Worm (Caenorhabditis elegans) whole organism, young adult: ENCODE data around the gene mlt-10.

ENCODE experiments used
- B0035.1 ChIP-seq: sonication (generic microtip); optimal IDR thresholded peaks from 2 replicates; lab custom pipeline; 2016; ENCODE audit warnings: missing genetic modification characterization, mild to moderate bottlenecking, missing compliant biosample characterization, missing genotype, missing genetic modification reagents
- C06A6.2 ChIP-seq: fragments of 200-800 bp; sonication (Bioruptor generic); conservative IDR thresholded peaks from 2 replicates; pipeline ENCODE4 v1.3.6; 2022; ENCODE audit warnings: missing genetic modification characterization, missing compliant biosample characterization
- D2030.7 ChIP-seq: fragments of 200-800 bp; sonication (Bioruptor generic); IDR thresholded peaks from 2 replicates; pipeline ENCODE4 v1.3.6; 2022; ENCODE audit warnings: missing genetic modification reagents, missing genetic modification characterization, missing compliant biosample characterization
- F10E7.11 ChIP-seq: sonication (generic microtip); optimal IDR thresholded peaks from 2 replicates; lab custom pipeline; 2017; ENCODE audit warnings: mild to moderate bottlenecking, missing genetic modification characterization, moderate library complexity, missing compliant biosample characterization
- F52B5.7 ChIP-seq: sonication (generic microtip); optimal IDR thresholded peaks from 2 replicates; lab custom pipeline; 2016; ENCODE audit warnings: mild to moderate bottlenecking, missing genetic modification characterization, missing compliant biosample characterization
- K11D2.4 ChIP-seq: fragments of 200-800 bp; sonication (Bioruptor generic); IDR thresholded peaks from 2 replicates; pipeline ENCODE4 v1.3.6; 2022; ENCODE audit warnings: missing genetic modification reagents, missing genetic modification characterization, missing compliant biosample characterization
- K12H6.12 ChIP-seq: fragments of 200-800 bp; sonication (Bioruptor generic); optimal IDR thresholded peaks from 2 replicates; lab custom pipeline; 2018; ENCODE audit warnings: mild to moderate bottlenecking, missing genetic modification characterization, missing compliant biosample characterization
- T07F8.4 ChIP-seq: sonication (generic microtip); optimal IDR thresholded peaks from 2 replicates; lab custom pipeline; 2016; ENCODE audit warnings: mild to moderate bottlenecking, missing genetic modification characterization, moderate library complexity, missing compliant biosample characterization
- Y67H2A.10 ChIP-seq: fragments of 200-800 bp; sonication (Bioruptor generic); conservative IDR thresholded peaks from 2 replicates; pipeline ENCODE4 v1.3.6; 2022; ENCODE audit warnings: missing genetic modification reagents, missing genetic modification characterization, missing compliant biosample characterization
- Y95B8A.8 ChIP-seq: fragments of 200-800 bp; sonication (Bioruptor generic); IDR thresholded peaks from 2 replicates; pipeline ENCODE4 v1.3.6; 2022; ENCODE audit warnings: missing genetic modification reagents, missing genetic modification characterization, missing compliant biosample characterization
- ceh-58 ChIP-seq: fragments of 200-800 bp; sonication (Bioruptor generic); IDR thresholded peaks from 2 replicates; pipeline ENCODE4 v1.3.6; 2022; ENCODE audit warnings: missing genetic modification characterization, missing compliant biosample characterization
- ceh-79 ChIP-seq: sonication (generic microtip); optimal IDR thresholded peaks from 2 replicates; lab custom pipeline; 2017; ENCODE audit warnings: mild to moderate bottlenecking, missing genetic modification characterization, missing compliant biosample characterization
- chd-7 ChIP-seq: sonication (generic microtip); optimal IDR thresholded peaks from 2 replicates; lab custom pipeline; 2016; ENCODE audit warnings: mild to moderate bottlenecking, missing genetic modification characterization, moderate library complexity, missing compliant biosample characterization
- egl-44 ChIP-seq: fragments of 200-800 bp; sonication (Bioruptor generic); IDR thresholded peaks from 2 replicates; pipeline ENCODE4 v1.3.6; 2022; ENCODE audit warnings: missing genetic modification reagents, missing genetic modification characterization, missing compliant biosample characterization
- ets-4 ChIP-seq: fragments of 200-800 bp; sonication (Bioruptor generic); optimal IDR thresholded peaks from 2 replicates; lab custom pipeline; 2018; ENCODE audit warnings: mild to moderate bottlenecking, missing genetic modification characterization, missing compliant biosample characterization
- hlh-12 ChIP-seq: sonication (generic microtip); optimal IDR thresholded peaks from 2 replicates; lab custom pipeline; 2016; ENCODE audit warnings: missing genetic modification characterization, missing compliant biosample characterization
- hmg-1.2 ChIP-seq: fragments of 200-800 bp; sonication (Bioruptor generic); IDR thresholded peaks from 2 replicates; pipeline ENCODE4 v1.3.6; 2022; ENCODE audit warnings: missing genetic modification reagents, missing genetic modification characterization, missing compliant biosample characterization
- hmg-20 ChIP-seq: fragments of 200-800 bp; sonication (Bioruptor generic); IDR thresholded peaks from 2 replicates; pipeline ENCODE4 v1.3.6; 2022; ENCODE audit warnings: missing genetic modification reagents, missing genetic modification characterization, missing compliant biosample characterization
- lag-1 ChIP-seq: fragments of 200-800 bp; sonication (Bioruptor generic); IDR thresholded peaks from 2 replicates; pipeline ENCODE4 v1.3.6; 2022; ENCODE audit warnings: missing genetic modification reagents, missing genetic modification characterization, missing compliant biosample characterization
- let-526 ChIP-seq: fragments of 200-800 bp; sonication (Bioruptor generic); IDR thresholded peaks from 2 replicates; pipeline ENCODE4 v1.3.6; 2022; ENCODE audit warnings: missing genetic modification reagents, missing genetic modification characterization, missing compliant biosample characterization
- let-607 ChIP-seq, 2 experiments: fragments of 200-800 bp in 1 of 2; sonication (Bioruptor generic) in 1 of 2; sonication (generic microtip) in 1 of 2; optimal IDR thresholded peaks; 2 replicates each; lab custom pipeline; 2016 to 2018; ENCODE audit warnings: mild to moderate bottlenecking in 2 of 2, missing compliant biosample characterization in 2 of 2, missing genetic modification characterization in 2 of 2, moderate library complexity in 2 of 2, missing genotype in 1 of 2
- lin-35 ChIP-seq, 3 experiments: fragments of 150-350 bp in 2 of 3; sonication (generic microtip) in 1 of 3; optimal IDR thresholded peaks; 2 replicates each; lab custom pipeline; 2014 to 2018; ENCODE audit warnings: missing biosample characterization in 3 of 3, missing genetic modification characterization in 3 of 3, missing genetic modification reagents in 3 of 3
- lin-40 ChIP-seq: sonication (generic microtip); optimal IDR thresholded peaks from 2 replicates; lab custom pipeline; 2016; ENCODE audit warnings: missing genetic modification characterization, mild to moderate bottlenecking, missing compliant biosample characterization, missing genotype, missing genetic modification reagents
- lsl-1 ChIP-seq: fragments of 200-800 bp; sonication (Bioruptor generic); optimal IDR thresholded peaks from 2 replicates; lab custom pipeline; 2018; ENCODE audit warnings: mild to moderate bottlenecking, missing genetic modification characterization, moderate library complexity, missing compliant biosample characterization
- madf-3 ChIP-seq: fragments of 200-800 bp; sonication (Bioruptor generic); IDR thresholded peaks from 2 replicates; pipeline ENCODE4 v1.3.6; 2022; ENCODE audit warnings: missing genetic modification reagents, missing genetic modification characterization, missing compliant biosample characterization
- mel-28 ChIP-seq: sonication (generic microtip); optimal IDR thresholded peaks from 2 replicates; lab custom pipeline; 2016; ENCODE audit warnings: borderline replicate concordance, mild to moderate bottlenecking, missing genetic modification characterization, missing compliant biosample characterization
- mes-4 ChIP-seq: sonication (generic microtip); optimal IDR thresholded peaks from 2 replicates; lab custom pipeline; 2016; ENCODE audit warnings: missing genotype, missing genetic modification characterization, missing compliant biosample characterization
- nfya-1 ChIP-seq: sonication (generic microtip); optimal IDR thresholded peaks from 2 replicates; lab custom pipeline; 2017; ENCODE audit warnings: antibody characterized with exemption, missing compliant biosample characterization, missing genetic modification characterization, borderline replicate concordance; ENCODE audit not compliant: insufficient read depth
- nfya-2 ChIP-seq: fragments of 200-800 bp; sonication (Bioruptor generic); IDR thresholded peaks from 2 replicates; pipeline ENCODE4 v1.3.6; 2022; ENCODE audit warnings: missing genetic modification reagents, missing genetic modification characterization, missing compliant biosample characterization
- nfyb-1 ChIP-seq: fragments of 200-800 bp; sonication (Bioruptor generic); IDR thresholded peaks from 2 replicates; pipeline ENCODE4 v1.3.6; 2022; ENCODE audit warnings: missing genetic modification reagents, missing genetic modification characterization, missing compliant biosample characterization
- nhr-120 ChIP-seq: fragments of 200-800 bp; sonication (Bioruptor generic); IDR thresholded peaks from 2 replicates; pipeline ENCODE4 v1.3.6; 2022; ENCODE audit warnings: missing genetic modification characterization, missing compliant biosample characterization
- nhr-80 ChIP-seq: sonication (generic microtip); optimal IDR thresholded peaks from 2 replicates; lab custom pipeline; 2016; ENCODE audit warnings: missing genetic modification characterization, missing compliant biosample characterization
- nhr-90 ChIP-seq: sonication (generic microtip); optimal IDR thresholded peaks from 2 replicates; lab custom pipeline; 2016; ENCODE audit warnings: missing genotype, mild to moderate bottlenecking, missing genetic modification characterization, missing compliant biosample characterization
- pha-4 ChIP-seq: fragments of 150-350 bp; sonication (generic microtip); optimal IDR thresholded peaks from 2 replicates; lab custom pipeline; 2014; ENCODE audit warnings: missing biosample characterization, missing genetic modification reagents, missing genetic modification characterization
- snpc-1.1 ChIP-seq: sonication (generic microtip); optimal IDR thresholded peaks from 2 replicates; lab custom pipeline; 2017; ENCODE audit warnings: missing genetic modification characterization, mild to moderate bottlenecking, missing compliant biosample characterization, antibody characterized with exemption, moderate library complexity, missing genotype, missing genetic modification reagents; ENCODE audit not compliant: insufficient read depth
- somi-1 ChIP-seq: fragments of 200-800 bp; sonication (Bioruptor generic); optimal IDR thresholded peaks from 2 replicates; lab custom pipeline; 2018; ENCODE audit warnings: mild to moderate bottlenecking, missing genetic modification characterization, missing compliant biosample characterization
- ztf-18 ChIP-seq: sonication (generic microtip); optimal IDR thresholded peaks from 2 replicates; lab custom pipeline; 2016; ENCODE audit warnings: missing genotype, mild to moderate bottlenecking, missing genetic modification characterization, missing compliant biosample characterization
- ztf-22 ChIP-seq: fragments of 200-800 bp; sonication (Bioruptor generic); optimal IDR thresholded peaks from 2 replicates; lab custom pipeline; 2018; ENCODE audit warnings: mild to moderate bottlenecking, missing genetic modification characterization, moderate library complexity, missing compliant biosample characterization
- ztf-28 ChIP-seq: fragments of 200-800 bp; sonication (Bioruptor generic); IDR thresholded peaks from 2 replicates; pipeline ENCODE4 v1.3.6; 2022; ENCODE audit warnings: missing genetic modification reagents, missing genetic modification characterization, missing compliant biosample characterization

The mlt-10 gene

DNA sequence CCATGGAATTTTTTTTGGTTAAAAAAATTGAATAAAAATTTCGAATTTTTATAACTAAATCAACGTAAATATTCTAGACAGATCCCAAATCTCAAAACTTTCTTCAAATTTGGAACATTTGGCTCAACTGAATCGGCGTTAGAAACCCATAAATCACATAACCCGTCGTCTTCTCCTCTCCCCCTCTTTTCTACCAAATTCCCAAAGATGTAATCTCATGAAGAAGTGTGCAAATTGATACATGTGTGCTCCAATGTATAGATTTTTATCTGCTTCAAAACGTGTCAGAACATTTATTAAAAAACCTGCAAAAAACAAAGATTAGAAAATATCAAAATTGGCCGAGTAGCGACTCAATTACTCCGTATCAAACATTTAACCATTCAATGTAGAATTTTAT lies 33.9 kb upstream of the mlt-10 start:
- no peak for TF ChIP-seq nhr-90 (tag; lab: Kevin White, UChicago)
- no peak for TF ChIP-seq ets-4 (GFP tag; lab: Kevin White, UChicago)
- no peak for TF ChIP-seq let-526
- TF ChIP-seq snpc-1.1 (tag; lab: Kevin White, UChicago): no peak
- TF ChIP-seq C06A6.2: no peak
- TF ChIP-seq ceh-79: no peak

DNA sequence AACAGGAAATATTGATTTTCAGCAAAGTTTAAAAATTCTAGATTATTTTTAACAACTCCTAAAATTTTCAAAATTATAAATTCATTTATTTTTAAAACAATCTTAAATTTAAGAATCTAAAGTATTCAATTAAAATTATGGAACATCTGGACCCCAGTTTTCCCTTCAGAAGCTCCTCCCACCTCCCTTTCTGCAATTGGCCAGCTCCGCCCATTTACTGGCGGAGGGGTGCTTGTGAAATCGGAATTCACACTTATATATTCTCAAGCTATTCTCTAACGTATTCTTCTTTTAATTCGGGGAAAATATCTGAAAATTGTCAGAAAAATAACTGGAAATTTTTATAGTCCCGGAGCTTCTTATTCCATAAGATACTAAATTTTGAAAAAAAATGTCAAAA lies 30.7 kb upstream of the mlt-10 start, which contains the start of gene mab-9:
mab-9 (plus strand) TSS at position 260 of the 400 bp plus-strand sequence.
- TF ChIP-seq mes-4 (no peak), mel-28 (tag; lab: Kevin White, UChicago) (no peak)
- TF ChIP-seq, all 124 proteins: peak for 0

ce11 chrII:521720-522119 lies 24.8 kb upstream of the mlt-10 start:
- TF ChIP-seq snpc-1.1 (tag; lab: Kevin White, UChicago) (no peak), D2030.7 (no peak), ets-4 (GFP tag; lab: Kevin White, UChicago) (no peak), nhr-80 (tag; lab: Kevin White, UChicago) (peak; percentile 53), nfyb-1 (no peak)

DNA sequence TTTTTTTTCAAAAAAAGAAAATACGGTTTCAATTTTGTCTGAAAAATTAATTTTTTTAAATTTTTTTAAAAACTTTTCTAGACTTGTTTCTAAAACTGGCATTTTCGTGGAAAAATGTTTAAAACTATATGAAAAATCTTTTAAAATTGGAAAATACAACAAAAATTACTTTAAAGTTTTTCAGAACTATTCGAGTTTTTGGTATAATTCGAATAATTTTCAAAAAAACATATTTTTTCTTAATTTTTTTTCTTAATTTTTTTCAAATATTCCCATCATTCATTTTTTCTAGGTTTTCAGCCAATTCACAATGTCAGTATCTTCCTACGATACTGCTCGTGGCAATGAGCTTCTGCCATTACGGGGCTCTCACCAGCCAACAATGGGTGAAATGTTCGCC lies 24.2 kb upstream of the mlt-10 start, which contains the start of gene slc-36.2:
slc-36.2 (plus strand) TSS at position 301 of the 400 bp plus-strand sequence.
- TF ChIP-seq F52B5.7 (no peak), lin-35 (GFP tag; optimal IDR thresholded peaks at IDR 0.05; lab: Kevin White, UChicago) (no peak), nfya-2 (GFP tag; lab: Robert Waterston, UW) (no peak), pha-4 (no peak), ceh-58 (GFP tag; lab: Robert Waterston, UW) (no peak), Y95B8A.8 (GFP tag; lab: Robert Waterston, UW) (no peak), let-607 (tag; optimal IDR thresholded peaks at IDR 0.05; lab: Kevin White, UChicago) (no peak), F10E7.11 (tag; lab: Kevin White, UChicago) (no peak), somi-1 (no peak), K12H6.12 (tag; lab: Kevin White, UChicago) (no peak), madf-3 (GFP tag; lab: Robert Waterston, UW) (no peak), hmg-20 (GFP tag; lab: Robert Waterston, UW) (no peak), nhr-120 (GFP tag; lab: Robert Waterston, UW) (no peak), chd-7 (tag; lab: Kevin White, UChicago) (no peak), hmg-1.2 (GFP tag; lab: Robert Waterston, UW) (no peak)

- no peak for TF ChIP-seq ztf-28 (GFP tag; lab: Robert Waterston, UW)
- TF ChIP-seq lag-1: no peak
- no peak for TF ChIP-seq lsl-1 (GFP tag; lab: Kevin White, UChicago)
- TF ChIP-seq nfyb-1: no peak
- TF ChIP-seq B0035.1 (tag; lab: Kevin White, UChicago): no peak
- TF ChIP-seq Y95B8A.8 (GFP tag; lab: Robert Waterston, UW): no peak
- no peak for TF ChIP-seq nfya-1 (tag; lab: Kevin White, UChicago)
- TF ChIP-seq K12H6.12 (tag; lab: Kevin White, UChicago): no peak
- TF ChIP-seq ztf-22 (GFP tag; lab: Kevin White, UChicago): no peak
- no peak for TF ChIP-seq T07F8.4 (tag; lab: Kevin White, UChicago)
- TF ChIP-seq Y67H2A.10 (GFP tag; lab: Robert Waterston, UW): no peak
- no peak for TF ChIP-seq K11D2.4 (GFP tag; lab: Robert Waterston, UW)
- no peak for TF ChIP-seq egl-44
- no peak for TF ChIP-seq lin-40 (tag; lab: Kevin White, UChicago)
- TF ChIP-seq ztf-18 (tag; lab: Kevin White, UChicago): no peak
- no peak for TF ChIP-seq hlh-12 (tag; lab: Kevin White, UChicago)
Measured at ce11 chrII:526375-526774, 20.1 kb upstream of the mlt-10 start, which contains the start of gene lgc-34. lgc-34 (plus strand) TSS chrII:526574.
